Fruit fly (Drosophila melanogaster): ENCODE measurements around the gene CG12155.

Gene CG12155

dm6 chrX:7705175-7706097 lies 23.1 kb upstream of the CG12155 start (continued):
- peak; percentile 76 for TF ChIP-seq CG14050 (GFP tag; IDR thresholded peaks at IDR 0.05)
- peak; percentile 68 for TF ChIP-seq mirr (GFP tag; optimal IDR thresholded peaks at IDR 0.05)
- peak; percentile 24; the same call in 1 of the 3 replicates for TF ChIP-seq C15 (GFP tag; IDR thresholded peaks at IDR 0.05)
- TF ChIP-seq so (GFP tag; IDR thresholded peaks at IDR 0.05), result peak; percentile 84; the same call in 2 of the 3 replicates
- peak; percentile 90 for TF ChIP-seq Blimp-1 (GFP tag; optimal IDR thresholded peaks at IDR 0.05)
- TF ChIP-seq Drgx (GFP tag; IDR thresholded peaks at IDR 0.05), result peak; percentile 79
- peak; percentile 84 for TF ChIP-seq zfh2 (GFP tag; optimal IDR thresholded peaks at IDR 0.05)
- peak; percentile 76 for TF ChIP-seq CG18011 (GFP tag; optimal IDR thresholded peaks at IDR 0.05)
- TF ChIP-seq nerfin-2 (GFP tag; IDR thresholded peaks at IDR 0.05; ENCODE audit: partially characterized antibody), result no peak
- TF ChIP-seq CG14965 (GFP tag; optimal IDR thresholded peaks at IDR 0.05; ENCODE audit: borderline replicate concordance), result no peak
- TF ChIP-seq Dip2 (GFP tag; IDR thresholded peaks at IDR 0.05), result no peak
- TF ChIP-seq lab (GFP tag; optimal IDR thresholded peaks at IDR 0.05), result peak; percentile 96
- TF ChIP-seq CG10147 (GFP tag; optimal IDR thresholded peaks at IDR 0.05), result peak; percentile 94
- TF ChIP-seq CG7987 (GFP tag; optimal IDR thresholded peaks at IDR 0.05), result peak; percentile 83
- peak; percentile 42 for TF ChIP-seq gro (GFP tag; optimal IDR thresholded peaks at IDR 0.05)
- TF ChIP-seq CG8765 (GFP tag; IDR thresholded peaks at IDR 0.05), result peak; percentile 54; the same call in 1 of the 2 replicates
- TF ChIP-seq D19A (tag; optimal IDR thresholded peaks at IDR 0.05), result peak; percentile 93
- TF ChIP-seq CG6654 (GFP tag; optimal IDR thresholded peaks at IDR 0.05), result peak; percentile 87
- no peak for TF ChIP-seq CG7963 (GFP tag; IDR thresholded peaks at IDR 0.05; ENCODE audit: partially characterized antibody)
- TF ChIP-seq CG17612 (GFP tag; IDR thresholded peaks at IDR 0.05), result peak; percentile 66
- peak; percentile 75 for TF ChIP-seq Bteb2 (GFP tag; optimal IDR thresholded peaks at IDR 0.05)
- TF ChIP-seq prd (optimal IDR thresholded peaks at IDR 0.05), result no peak
- TF ChIP-seq prd (GFP tag; IDR thresholded peaks at IDR 0.05), result peak; percentile 87; the same call in 2 of the 3 replicates
- TF ChIP-seq amos (GFP tag; IDR thresholded peaks at IDR 0.05; ENCODE audit: partially characterized antibody), result no peak
- TF ChIP-seq CG15601 (tag; optimal IDR thresholded peaks at IDR 0.05), result peak; percentile 92
- TF ChIP-seq CG4282 (GFP tag; optimal IDR thresholded peaks at IDR 0.05), result peak; percentile 81
- TF ChIP-seq pros (GFP tag; optimal IDR thresholded peaks at IDR 0.05), result peak; percentile 15
- peak; percentile 97 for TF ChIP-seq CG2712 (tag; optimal IDR thresholded peaks at IDR 0.05)
- TF ChIP-seq CG3847 (GFP tag; IDR thresholded peaks at IDR 0.05), result peak; percentile 87
- peak; percentile 54 for TF ChIP-seq CG1792 (GFP tag; optimal IDR thresholded peaks at IDR 0.05)
- peak; percentile 7 for TF ChIP-seq nom (GFP tag; optimal IDR thresholded peaks at IDR 0.05)
- TF ChIP-seq CG18619 (GFP tag; optimal IDR thresholded peaks at IDR 0.05), result peak; percentile 95
- TF ChIP-seq H2.0 (GFP tag; IDR thresholded peaks at IDR 0.05), result peak; percentile 67; the same call in 1 of the 2 replicates
- TF ChIP-seq schlank (tag; optimal IDR thresholded peaks at IDR 0.05), result peak; percentile 80
- TF ChIP-seq pzg (GFP tag; optimal IDR thresholded peaks at IDR 0.05), result peak; percentile 13
- peak; percentile 43 for TF ChIP-seq Sry-β (GFP tag; optimal IDR thresholded peaks at IDR 0.05)
- TF ChIP-seq CG12942 (GFP tag; optimal IDR thresholded peaks at IDR 0.05), result peak; percentile 89
- peak; percentile 95 for TF ChIP-seq tio (GFP tag; optimal IDR thresholded peaks at IDR 0.05)
- TF ChIP-seq Rfx (GFP tag; IDR thresholded peaks at IDR 0.05), result peak; percentile 86
- peak; percentile 80 for TF ChIP-seq ttk (GFP tag; IDR thresholded peaks at IDR 0.05)
- TF ChIP-seq Atf3 (GFP tag; optimal IDR thresholded peaks at IDR 0.05), result peak; percentile 63
- TF ChIP-seq CG10431 (GFP tag; optimal IDR thresholded peaks at IDR 0.05), result peak; percentile 82
- peak; percentile 78; the same call in 2 of the 3 replicates for TF ChIP-seq CG11093 (GFP tag; IDR thresholded peaks at IDR 0.05)
- peak; percentile 91 for TF ChIP-seq gsb-n (tag; optimal IDR thresholded peaks at IDR 0.05)
- peak; percentile 65 for TF ChIP-seq tup (GFP tag; optimal IDR thresholded peaks at IDR 0.05)
- TF ChIP-seq Sry-δ (GFP tag; optimal IDR thresholded peaks at IDR 0.05), result peak; percentile 26
- 0 out of 2 replicates have a peak, but pooled peaks have one; percentile 49 for TF ChIP-seq NFAT (GFP tag; IDR thresholded peaks at IDR 0.05)
- peak; percentile 93 for TF ChIP-seq CG4424 (GFP tag; optimal IDR thresholded peaks at IDR 0.05)

Measured in whole organism, embryonic.